Fruit fly (Drosophila melanogaster): Measurements from ENCODE around the gene CG1737.

Gene CG1737

DNA sequence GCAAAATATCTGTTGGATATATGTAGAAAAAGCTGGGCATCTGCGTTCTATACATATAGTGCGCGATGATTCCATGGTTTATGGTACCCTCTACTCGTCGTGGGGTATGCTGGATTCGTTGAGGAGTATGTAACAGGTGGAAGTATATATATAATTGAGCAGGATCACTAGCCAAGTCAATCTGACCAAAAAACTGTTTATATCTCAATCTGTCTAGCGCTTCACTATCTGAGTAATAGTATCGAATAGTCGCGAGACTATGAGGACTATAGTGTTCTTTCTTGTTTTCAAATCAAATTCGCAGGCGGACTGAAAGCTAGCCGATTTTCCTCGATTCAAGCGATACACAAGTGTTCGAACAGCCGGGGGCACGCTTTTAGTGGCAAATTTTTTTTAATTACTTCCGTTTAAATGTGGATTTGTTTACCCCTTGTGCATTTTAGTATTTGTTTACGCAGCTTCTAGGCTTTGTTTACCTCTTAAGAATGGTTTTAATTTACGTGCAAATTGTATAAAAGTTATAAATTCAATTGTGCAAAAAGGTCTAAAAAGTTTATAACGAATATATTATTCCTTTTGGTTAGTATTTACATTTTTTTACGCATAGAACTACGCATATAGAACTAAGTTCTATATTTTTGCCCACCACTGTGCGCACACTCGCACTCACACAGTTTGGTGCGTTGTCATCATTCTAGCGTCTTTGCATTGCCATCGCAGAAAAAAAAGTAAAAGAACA is 40.4 kb downstream of the CG1737 start:
- no peak for TF ChIP-seq usp (GFP tag; optimal IDR thresholded peaks at IDR 0.05)
- TF ChIP-seq pan (optimal IDR thresholded peaks at IDR 0.05): no peak

DNA sequence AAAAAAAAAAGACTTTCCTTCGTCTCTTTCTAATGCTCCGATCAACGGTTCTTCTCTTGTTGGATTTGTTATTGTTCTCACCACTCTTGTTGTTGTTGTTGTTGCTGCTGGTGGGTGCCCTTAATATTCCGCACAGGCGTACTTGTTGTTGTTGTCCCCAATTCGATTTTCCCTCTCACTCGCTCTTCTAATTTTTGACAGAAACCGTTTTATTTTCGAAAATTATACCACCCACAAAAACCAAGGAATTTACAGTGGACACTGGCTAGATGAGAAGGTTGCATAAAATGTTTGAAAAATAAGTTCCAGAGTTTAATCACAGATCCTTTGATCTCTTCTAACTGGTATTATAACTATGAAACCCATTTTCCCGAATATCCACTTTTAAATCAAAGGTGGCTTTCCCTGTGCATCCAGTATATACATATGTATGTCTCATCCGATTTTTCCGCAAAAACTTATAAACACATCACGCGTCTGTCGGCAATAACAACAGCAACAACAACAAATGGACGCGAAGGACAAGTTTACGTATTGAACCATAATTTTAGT is 41.0 kb downstream of the CG1737 start:
- TF ChIP-seq usp (GFP tag; optimal IDR thresholded peaks at IDR 0.05) (no peak), CG8478 (optimal IDR thresholded peaks at IDR 0.05) (no peak), EcR (GFP tag; optimal IDR thresholded peaks at IDR 0.05) (no peak), Dll (optimal IDR thresholded peaks at IDR 0.05) (no peak), psq (optimal IDR thresholded peaks at IDR 0.05) (no peak), pan (optimal IDR thresholded peaks at IDR 0.05) (no peak)

DNA sequence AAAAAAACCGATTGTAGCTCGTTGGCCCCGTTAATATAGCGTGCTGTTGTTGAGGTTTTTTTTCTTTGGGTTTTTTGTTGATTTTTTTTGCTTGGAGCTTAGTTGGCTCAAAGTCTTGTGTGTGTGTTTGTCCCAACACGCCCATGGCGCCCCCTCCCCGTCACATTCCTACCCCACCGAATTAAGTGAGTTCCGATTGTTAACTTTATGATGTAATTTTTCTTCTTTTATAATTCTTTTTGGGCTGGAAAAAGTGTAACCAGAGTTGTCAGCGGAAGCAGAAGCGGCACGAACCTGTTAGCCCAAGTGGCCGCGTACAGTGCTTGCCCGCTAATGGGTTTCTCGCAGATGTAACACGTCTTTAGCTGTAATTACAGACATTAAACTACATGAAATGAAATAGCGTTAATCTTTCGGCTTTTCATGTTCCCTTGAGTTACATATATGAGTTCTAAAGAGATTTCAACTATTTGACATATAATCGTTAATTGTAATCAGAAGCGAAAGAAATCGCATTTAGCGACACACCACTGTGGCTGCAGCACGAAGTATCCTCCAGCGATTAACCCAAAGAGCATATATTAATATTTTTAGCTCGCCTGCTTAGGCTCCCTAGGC is 42.7 kb downstream of the CG1737 start:
- TF ChIP-seq Dll (optimal IDR thresholded peaks at IDR 0.05) (no peak), pan (optimal IDR thresholded peaks at IDR 0.05) (no peak)

DNA sequence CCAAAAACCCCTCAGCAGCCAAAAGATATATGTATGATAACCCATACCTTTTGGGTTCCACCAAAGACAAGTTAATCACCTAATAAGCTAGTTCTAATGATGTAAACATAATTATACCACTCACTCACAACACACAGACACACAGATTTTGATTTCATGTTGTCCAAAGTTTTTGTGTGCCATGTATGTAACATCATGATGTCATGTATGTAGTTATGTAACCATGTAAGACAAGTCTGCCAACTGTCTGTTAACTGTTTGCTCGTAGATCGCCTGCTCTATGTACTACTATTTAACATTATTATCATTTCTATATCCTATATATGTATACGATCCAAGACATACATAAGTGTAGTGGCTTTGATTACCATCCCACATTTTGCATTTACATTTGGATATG is 53.8 kb downstream of the CG1737 start:
- no peak for TF ChIP-seq Dll (optimal IDR thresholded peaks at IDR 0.05)
- no peak for TF ChIP-seq psq (optimal IDR thresholded peaks at IDR 0.05)
- TF ChIP-seq CG8478 (optimal IDR thresholded peaks at IDR 0.05): no peak
- no peak for TF ChIP-seq pan (optimal IDR thresholded peaks at IDR 0.05)
- no peak for TF ChIP-seq usp (GFP tag; optimal IDR thresholded peaks at IDR 0.05)
- no peak for TF ChIP-seq EcR (GFP tag; optimal IDR thresholded peaks at IDR 0.05)
